Worm (Caenorhabditis elegans) whole organism, L4/young adult: ENCODE results near the gene F59A1.13.

Source experiments
- W03F9.2 ChIP-seq: fragments of 150-350 bp; optimal IDR thresholded peaks from 2 replicates; lab custom pipeline; 2014; ENCODE audit warnings: missing biosample characterization, missing genetic modification characterization
- dao-5 ChIP-seq: sonication (generic microtip); optimal IDR thresholded peaks from 2 replicates; lab custom pipeline; 2016; ENCODE audit warnings: missing genotype, missing genetic modification characterization, moderate library complexity, missing compliant biosample characterization
- him-1 ChIP-seq: sonication (generic microtip); optimal IDR thresholded peaks from 2 replicates; lab custom pipeline; 2016; ENCODE audit warnings: missing genotype, missing genetic modification reagents, missing genetic modification characterization, missing compliant biosample characterization

ce11 chrV:17650427-17650826 lies 40.4 kb downstream of the F59A1.13 start, which contains the start of gene fbxa-192:
- no peak for TF ChIP-seq him-1 (tag; lab: Kevin White, UChicago)
- no peak for TF ChIP-seq dao-5
- TF ChIP-seq W03F9.2 (tag; lab: Kevin White, UChicago), result no peak
